Fruit fly (Drosophila melanogaster) Kc167 (cell line): ENCODE data around the gene Enoph.

Experiments used
- Myc ChIP-seq: fragments of >200 bp; optimal IDR thresholded peaks from 2 replicates; lab custom pipeline; 2017; ENCODE audit warnings: missing external identifiers
- Sin3A ChIP-seq: fragments of >200 bp; optimal IDR thresholded peaks from 2 replicates; lab custom pipeline; 2018; ENCODE audit warnings: missing external identifiers
- h ChIP-seq: fragments of >200 bp; optimal IDR thresholded peaks from 3 replicates; lab custom pipeline; 2018; ENCODE audit warnings: missing external identifiers
- insv ChIP-seq: fragments of >200 bp; optimal IDR thresholded peaks from 3 replicates; lab custom pipeline; 2018; ENCODE audit warnings: missing external identifiers
- psq ChIP-seq: fragments of >200 bp; optimal IDR thresholded peaks from 2 replicates; lab custom pipeline; 2017; ENCODE audit warnings: missing external identifiers
- ttk ChIP-seq: sonication (Bioruptor generic); optimal IDR thresholded peaks from 2 replicates; lab custom pipeline; 2017; ENCODE audit warnings: missing external identifiers

The Enoph gene

DNA sequence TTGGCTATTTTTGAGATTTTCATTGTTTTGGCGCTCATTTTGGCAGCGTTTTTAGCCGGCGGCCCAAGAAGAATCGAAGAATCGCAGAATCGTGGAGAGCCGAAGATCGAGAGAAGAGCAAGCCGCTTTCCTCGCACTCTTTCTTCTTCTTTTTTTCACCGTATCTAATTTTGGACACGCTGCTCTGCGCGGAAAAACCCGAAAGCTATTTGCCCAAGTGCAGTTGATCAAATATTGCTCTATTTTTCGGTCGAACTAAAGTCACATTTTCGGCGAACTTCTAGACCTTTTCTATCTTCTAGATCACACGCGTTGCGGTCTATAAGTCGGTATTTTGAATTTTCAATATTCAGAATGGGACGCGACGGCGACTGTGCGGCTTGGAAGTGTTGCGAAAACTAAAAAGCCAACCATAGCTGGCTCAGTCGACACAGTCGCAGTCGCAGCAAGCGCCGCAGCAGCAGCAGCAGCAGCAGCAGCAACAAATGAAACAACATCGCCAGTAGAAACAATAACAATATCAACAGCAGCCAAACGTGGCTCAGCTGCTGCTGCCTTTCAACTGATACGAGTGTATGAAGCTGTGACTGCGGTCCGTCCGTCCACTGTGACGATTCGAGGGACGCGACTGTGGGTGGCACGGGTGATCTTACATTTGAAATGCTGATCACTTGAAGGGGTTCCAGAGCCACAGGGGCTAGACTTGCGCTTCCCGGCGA is 30.6 kb upstream of the Enoph start:
- no peak for TF ChIP-seq psq (lab: Kevin White, UChicago)
- TF ChIP-seq Sin3A (lab: Kevin White, UChicago), result no peak
- no peak for TF ChIP-seq insv (lab: Kevin White, UChicago)
- no peak for TF ChIP-seq h (lab: Kevin White, UChicago)
- no peak for TF ChIP-seq Myc
- no peak for TF ChIP-seq ttk (lab: Kevin White, UChicago)

DNA sequence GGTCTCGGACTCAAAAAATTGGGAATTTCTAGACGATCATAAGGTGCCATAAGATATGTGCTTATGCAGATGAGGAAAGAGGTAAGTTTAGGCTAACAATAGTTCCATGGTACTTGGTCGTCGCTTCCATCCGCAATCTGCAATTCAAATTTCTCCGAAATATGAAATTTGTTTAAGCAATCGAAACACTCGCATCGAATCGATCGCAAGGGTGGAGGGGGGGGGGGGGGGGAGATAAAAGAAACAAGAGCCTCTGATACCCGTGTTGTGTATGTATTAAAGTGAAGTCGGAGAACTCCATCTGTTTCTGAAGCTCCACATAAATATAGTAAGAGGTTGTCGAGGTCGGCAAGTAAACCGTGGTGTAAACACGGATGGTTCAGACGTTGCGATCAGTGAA is 29.5 kb upstream of the Enoph start:
- TF ChIP-seq psq (lab: Kevin White, UChicago) (no peak), Sin3A (lab: Kevin White, UChicago) (no peak), ttk (lab: Kevin White, UChicago) (no peak), h (lab: Kevin White, UChicago) (no peak), insv (lab: Kevin White, UChicago) (no peak), Myc (no peak)

DNA sequence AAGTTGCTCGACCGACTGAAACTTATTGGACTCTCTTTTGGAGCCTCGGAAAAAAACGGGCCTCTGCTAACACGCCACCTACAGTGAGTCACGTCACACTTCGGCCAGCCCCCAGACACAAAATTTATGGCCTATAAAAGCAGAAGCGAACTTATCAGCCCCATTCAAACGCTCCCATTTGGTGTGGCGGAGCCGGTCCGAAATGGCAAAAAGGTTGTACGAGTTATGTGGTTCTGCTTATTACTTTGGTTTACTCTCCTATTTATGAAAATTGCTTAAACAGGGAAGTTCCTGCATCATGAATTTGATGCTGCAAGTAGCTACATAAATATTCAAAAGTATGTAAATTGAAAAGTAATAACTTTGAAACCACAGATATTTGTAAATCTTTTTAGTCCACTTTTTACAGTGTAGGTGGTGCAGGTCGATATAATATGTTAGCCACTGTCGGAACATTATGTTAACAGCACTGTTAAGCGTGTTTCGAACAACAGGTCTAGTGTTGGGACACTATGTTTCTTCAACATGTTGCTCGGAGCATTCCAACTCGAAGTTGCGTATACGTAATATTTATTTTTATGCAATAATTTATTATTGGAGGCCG is 27.0 kb upstream of the Enoph start:
- no peak for TF ChIP-seq ttk (lab: Kevin White, UChicago)
- peak; percentile 66 for TF ChIP-seq psq (lab: Kevin White, UChicago)

DNA sequence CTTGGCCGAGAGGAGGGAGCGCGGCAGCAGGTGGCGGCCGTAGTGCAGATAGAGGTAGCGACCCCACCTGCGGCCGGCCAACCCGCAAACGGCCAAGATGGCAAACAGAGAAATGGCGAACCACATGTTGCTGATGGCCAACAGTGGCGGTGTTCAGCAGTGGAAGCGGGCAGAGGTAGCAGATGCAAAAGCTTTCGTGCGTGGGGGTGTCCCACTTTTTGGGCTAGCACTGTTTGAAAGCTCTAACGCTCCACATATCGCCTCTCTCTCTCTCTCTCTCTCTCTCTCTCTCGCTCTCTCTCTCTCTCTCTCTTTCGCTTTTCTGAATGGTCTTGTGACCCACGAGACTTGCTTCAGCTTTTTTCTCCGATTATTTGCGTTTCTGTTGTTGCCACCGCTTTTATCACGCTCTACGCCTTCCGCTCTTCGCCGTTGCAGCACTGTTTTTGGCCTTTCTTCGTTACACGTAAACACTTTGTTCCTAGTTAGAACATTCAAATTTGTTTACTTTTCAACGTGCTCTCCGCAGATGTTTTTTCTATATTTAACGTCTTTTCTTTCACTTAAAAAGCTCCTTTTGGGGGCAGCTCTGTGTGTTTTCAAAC is 26.4 kb upstream of the Enoph start:
- TF ChIP-seq ttk (lab: Kevin White, UChicago) (no peak), insv (lab: Kevin White, UChicago) (peak; percentile 94), h (lab: Kevin White, UChicago) (peak; percentile 87), psq (lab: Kevin White, UChicago) (no peak)

DNA sequence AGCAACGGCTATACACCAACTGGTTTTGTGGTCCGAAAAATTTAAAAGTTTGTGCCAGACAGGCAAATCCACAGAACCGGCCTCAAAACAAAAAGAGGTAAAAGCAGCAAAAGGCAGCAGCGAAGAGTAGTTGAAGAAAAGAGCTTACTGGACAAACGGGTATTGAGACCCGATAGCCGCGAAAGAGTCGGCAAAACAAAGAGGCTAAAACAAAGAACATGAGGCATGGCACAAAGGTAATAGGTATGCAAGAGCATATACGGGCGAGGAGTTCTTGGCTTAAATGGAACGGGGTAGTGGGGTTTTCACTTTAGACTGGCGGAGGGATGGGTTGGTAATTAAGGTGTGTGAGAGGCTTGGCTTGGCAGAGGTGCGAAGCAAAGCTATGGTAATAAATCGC is 24.6 kb upstream of the Enoph start:
- TF ChIP-seq psq (lab: Kevin White, UChicago) (no peak), Myc (no peak), ttk (lab: Kevin White, UChicago) (no peak), Sin3A (lab: Kevin White, UChicago) (no peak), insv (lab: Kevin White, UChicago) (no peak), h (lab: Kevin White, UChicago) (no peak)

DNA sequence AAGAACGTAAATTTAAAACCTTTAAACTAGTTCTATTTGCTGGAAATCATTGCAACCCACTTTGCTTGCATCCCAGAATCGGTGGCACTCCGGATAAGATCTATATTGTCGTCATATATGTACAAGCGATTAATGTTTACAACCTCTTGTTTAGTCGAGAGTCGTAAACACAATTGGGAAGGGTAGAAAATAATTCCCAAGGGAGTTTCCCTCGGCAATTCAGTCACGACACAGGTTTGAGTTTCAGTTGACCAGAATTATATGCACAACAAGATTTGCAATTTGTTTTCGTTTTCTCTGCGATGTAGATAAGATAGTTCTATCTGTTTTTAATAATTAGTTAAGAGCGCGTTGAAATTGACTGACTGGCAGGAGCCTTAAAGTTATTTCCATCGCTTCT is 23.9 kb upstream of the Enoph start:
- TF ChIP-seq ttk (lab: Kevin White, UChicago) (no peak), Sin3A (lab: Kevin White, UChicago) (no peak), Myc (no peak), psq (lab: Kevin White, UChicago) (no peak), h (lab: Kevin White, UChicago) (no peak), insv (lab: Kevin White, UChicago) (no peak)

DNA sequence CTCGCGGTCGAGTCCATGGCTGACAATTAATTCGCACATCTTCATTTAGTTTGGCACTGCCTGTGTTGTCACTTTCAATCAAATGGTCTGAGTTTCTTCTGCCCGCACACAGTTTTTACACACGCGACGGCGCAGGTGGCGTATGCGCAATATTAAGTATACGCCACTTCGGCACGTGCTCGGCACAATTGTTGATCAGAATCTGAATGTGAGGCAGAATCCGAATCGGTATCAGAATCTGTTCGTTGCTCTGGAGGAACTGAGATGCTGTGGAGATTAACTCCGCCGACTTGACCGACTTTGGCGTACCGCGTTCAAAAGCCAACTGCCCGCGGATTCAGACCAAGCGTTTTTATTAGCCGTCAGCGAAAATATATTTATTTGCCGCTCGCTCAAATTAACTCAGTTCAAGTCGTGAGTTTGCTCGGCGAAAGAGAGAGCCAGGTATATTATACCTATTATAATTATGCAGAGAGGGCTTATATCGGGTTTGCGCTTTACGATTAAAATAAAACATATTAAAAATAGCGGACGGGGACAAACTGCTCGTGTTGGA is 23.2 kb upstream of the Enoph start:
- TF ChIP-seq psq (lab: Kevin White, UChicago), result no peak
- no peak for TF ChIP-seq Sin3A (lab: Kevin White, UChicago)
- no peak for TF ChIP-seq Myc
- no peak for TF ChIP-seq h (lab: Kevin White, UChicago)
- TF ChIP-seq insv (lab: Kevin White, UChicago), result no peak
- TF ChIP-seq ttk (lab: Kevin White, UChicago), result no peak

DNA sequence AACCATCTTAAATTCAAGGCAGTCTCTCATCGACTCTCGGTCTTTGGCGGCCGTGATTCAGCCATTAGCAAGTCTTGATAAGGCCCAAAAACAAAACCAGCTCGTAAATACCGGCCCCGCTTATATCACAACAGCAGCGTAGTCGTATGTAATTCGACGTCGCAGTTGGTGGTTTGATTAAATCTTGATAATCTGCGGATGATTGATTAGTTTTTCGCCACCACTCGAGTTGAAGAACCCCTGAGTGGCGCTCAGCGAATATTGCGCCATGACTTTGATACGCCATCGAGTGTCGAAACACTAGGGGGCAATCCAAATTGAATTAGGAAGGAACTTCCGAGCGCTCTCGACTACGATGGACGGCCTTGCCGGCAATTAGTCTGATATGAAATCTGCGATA is 22.1 kb upstream of the Enoph start:
- TF ChIP-seq insv (lab: Kevin White, UChicago) (no peak), ttk (lab: Kevin White, UChicago) (no peak), h (lab: Kevin White, UChicago) (no peak), Myc (no peak), Sin3A (lab: Kevin White, UChicago) (no peak), psq (lab: Kevin White, UChicago) (no peak)

DNA sequence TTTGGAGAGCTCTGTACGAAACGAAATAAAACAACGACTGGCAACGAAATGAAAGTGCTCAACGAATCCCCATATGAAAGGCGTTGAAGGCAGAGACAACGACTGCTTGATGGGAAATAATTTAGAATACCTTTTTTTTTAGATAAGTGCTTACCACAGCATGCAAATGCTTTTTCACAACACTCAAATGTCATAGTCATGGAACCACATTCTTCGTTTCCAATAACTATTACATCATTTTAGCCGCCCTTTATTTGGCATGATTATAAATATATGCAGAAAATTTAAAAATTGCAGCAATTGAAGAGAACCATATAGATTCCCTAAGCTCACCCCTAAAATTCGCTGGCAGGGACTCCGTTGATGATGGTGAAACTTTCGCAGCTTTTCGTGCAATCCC is 21.3 kb upstream of the Enoph start, which contains the start of gene CG31538:
TSS of gene CG31538 (minus strand) at position 101 of the 400 bp plus-strand sequence.
- TF ChIP-seq psq (lab: Kevin White, UChicago) (no peak), insv (lab: Kevin White, UChicago) (no peak), Sin3A (lab: Kevin White, UChicago) (no peak), h (lab: Kevin White, UChicago) (no peak), Myc (no peak)

DNA sequence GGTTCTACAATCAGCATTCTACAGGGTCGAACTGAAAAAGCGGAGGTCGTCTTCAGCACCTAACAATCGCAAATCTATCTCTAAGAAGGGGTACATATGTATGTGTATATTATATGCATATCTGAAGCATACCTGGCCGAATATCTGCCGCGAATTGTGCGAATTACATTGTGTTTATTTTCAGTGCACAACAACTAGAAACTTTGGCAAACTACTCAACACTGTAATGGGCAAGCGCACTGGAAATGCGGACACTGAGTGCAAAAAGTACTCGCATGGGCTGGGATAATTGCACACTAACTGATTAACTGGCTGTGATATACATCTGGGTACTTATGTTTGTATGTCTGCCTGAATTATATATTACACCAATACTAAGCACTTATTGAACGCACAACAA is 14.3 kb upstream of the Enoph start:
- no peak for TF ChIP-seq Myc
- TF ChIP-seq psq (lab: Kevin White, UChicago), result no peak
- TF ChIP-seq h (lab: Kevin White, UChicago), result no peak
- TF ChIP-seq ttk (lab: Kevin White, UChicago), result no peak
- no peak for TF ChIP-seq insv (lab: Kevin White, UChicago)
- TF ChIP-seq Sin3A (lab: Kevin White, UChicago), result no peak

DNA sequence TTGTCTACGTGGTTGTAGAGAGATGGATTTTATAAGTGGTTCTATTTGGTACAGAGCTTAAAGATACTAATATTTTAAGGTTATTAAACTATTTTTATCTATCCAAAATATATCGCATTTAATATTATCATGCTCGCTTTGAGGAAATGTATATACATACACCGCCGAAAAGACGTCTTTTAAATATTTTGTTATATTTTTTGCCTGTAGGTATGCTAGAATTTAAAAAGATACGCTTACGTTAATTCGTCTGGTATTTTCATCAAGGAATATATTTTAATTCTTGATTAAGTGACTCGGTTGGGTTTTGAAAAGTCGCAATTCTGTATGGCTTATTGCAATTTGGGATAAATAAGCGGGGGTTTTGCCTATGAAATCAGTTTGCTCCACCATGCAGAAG is 12.0 kb upstream of the Enoph start:
- TF ChIP-seq h (lab: Kevin White, UChicago), result no peak
- TF ChIP-seq ttk (lab: Kevin White, UChicago), result no peak
- no peak for TF ChIP-seq Sin3A (lab: Kevin White, UChicago)
- no peak for TF ChIP-seq Myc
- no peak for TF ChIP-seq psq (lab: Kevin White, UChicago)
- TF ChIP-seq insv (lab: Kevin White, UChicago), result no peak
